Fruit fly (Drosophila melanogaster): ENCODE measurements around the gene CG42537.
A peak's percentile ranks its signal among the peaks of the same experiment; 100 is the strongest.

The CG42537 gene

dm6 chr3R:6343396-6344239 lies 34.0 kb upstream of the CG42537 start, which contains the start of gene CG17919 (continued):
- TF ChIP-seq oc (tag; optimal IDR thresholded peaks at IDR 0.05) (peak; percentile 35), CG6854 (GFP tag; optimal IDR thresholded peaks at IDR 0.05) (no peak), NC2β (GFP tag; optimal IDR thresholded peaks at IDR 0.05) (no peak), Atf3 (GFP tag; optimal IDR thresholded peaks at IDR 0.05) (no peak), slou (GFP tag; optimal IDR thresholded peaks at IDR 0.05) (no peak), CG7271 (tag; optimal IDR thresholded peaks at IDR 0.05) (no peak), CG1602 (GFP tag; optimal IDR thresholded peaks at IDR 0.05) (no peak), Ada2b (GFP tag; IDR thresholded peaks at IDR 0.05) (no peak), shn (GFP tag; optimal IDR thresholded peaks at IDR 0.05) (no peak), kni (GFP tag; optimal IDR thresholded peaks at IDR 0.05) (no peak), CG12769 (tag; optimal IDR thresholded peaks at IDR 0.05) (peak; percentile 26), pho (GFP tag; optimal IDR thresholded peaks at IDR 0.05) (no peak), CG18599 (GFP tag; optimal IDR thresholded peaks at IDR 0.05) (no peak), CG17568 (GFP tag; optimal IDR thresholded peaks at IDR 0.05) (no peak), Fer2 (tag; optimal IDR thresholded peaks at IDR 0.05) (no peak), Hmx (GFP tag; optimal IDR thresholded peaks at IDR 0.05) (no peak), grn (GFP tag; optimal IDR thresholded peaks at IDR 0.05) (peak; percentile 91), Side (GFP tag; optimal IDR thresholded peaks at IDR 0.05) (no peak), tap (tag; optimal IDR thresholded peaks at IDR 0.05) (no peak), otp (GFP tag; IDR thresholded peaks at IDR 0.05) (no peak), CG13296 (GFP tag; optimal IDR thresholded peaks at IDR 0.05) (no peak), zen (tag; optimal IDR thresholded peaks at IDR 0.05) (no peak), CG12391 (tag; optimal IDR thresholded peaks at IDR 0.05) (peak; percentile 9), CG7372 (GFP tag; IDR thresholded peaks at IDR 0.05) (no peak), CG14050 (GFP tag; IDR thresholded peaks at IDR 0.05) (no peak), Dfd (GFP tag; optimal IDR thresholded peaks at IDR 0.05) (no peak), Atf6 (GFP tag; IDR thresholded peaks at IDR 0.05) (no peak), CG1647 (GFP tag; optimal IDR thresholded peaks at IDR 0.05) (no peak), onecut (GFP tag; IDR thresholded peaks at IDR 0.05) (no peak), CHES-1-like (GFP tag; optimal IDR thresholded peaks at IDR 0.05) (no peak), run (tag; optimal IDR thresholded peaks at IDR 0.05) (no peak), CG31441 (GFP tag; IDR thresholded peaks at IDR 0.05) (peak; percentile 31; the same call in 1 of the 2 replicates), ac (GFP tag; optimal IDR thresholded peaks at IDR 0.05) (no peak), Ets97D (GFP tag; optimal IDR thresholded peaks at IDR 0.05) (no peak), bowl (GFP tag; IDR thresholded peaks at IDR 0.05) (no peak), Elba2 (GFP tag; optimal IDR thresholded peaks at IDR 0.05) (no peak), GATAe (GFP tag; conservative IDR thresholded peaks at IDR 0.05) (no peak), Nf-YC (tag; optimal IDR thresholded peaks at IDR 0.05) (peak; percentile 15), mld (GFP tag; IDR thresholded peaks at IDR 0.05; ENCODE audit: partially characterized antibody) (no peak), Sox102F (GFP tag; optimal IDR thresholded peaks at IDR 0.05) (peak; percentile 6), Dll (GFP tag; IDR thresholded peaks at IDR 0.05; ENCODE audit: partially characterized antibody) (no peak), fru (optimal IDR thresholded peaks at IDR 0.05) (no peak), Mes4 (GFP tag; optimal IDR thresholded peaks at IDR 0.05) (no peak), dmrt99B (tag; optimal IDR thresholded peaks at IDR 0.05) (peak; percentile 37), CG14014 (GFP tag; IDR thresholded peaks at IDR 0.05) (no peak), Pdp1 (GFP tag; optimal IDR thresholded peaks at IDR 0.05) (no peak), bbx (GFP tag; IDR thresholded peaks at IDR 0.05; ENCODE audit: partially characterized antibody) (no peak)

Measured in whole organism, embryonic.